Fruit fly (Drosophila melanogaster) whole organism, prepupa: ENCODE results near the gene CG7564.
A peak's percentile ranks its signal among the peaks of the same experiment; 100 is the strongest.

Source experiments
- Blimp-1 ChIP-seq: fragments of 200-800 bp; sonication (Bioruptor generic); optimal IDR thresholded peaks from 3 replicates; lab custom pipeline; 2017; ENCODE audit warnings: missing biosample characterization, missing genetic modification characterization, mild to moderate bottlenecking, moderate library complexity, missing genetic modification reagents
- CG10631 ChIP-seq: fragments of 200-800 bp; sonication (Bioruptor generic); optimal IDR thresholded peaks from 2 replicates; lab custom pipeline; 2016; ENCODE audit warnings: missing biosample characterization, missing genetic modification characterization
- CG10669 ChIP-seq: fragments of 200-800 bp; sonication (Bioruptor generic); optimal IDR thresholded peaks from 3 replicates; lab custom pipeline; 2018; ENCODE audit warnings: missing biosample characterization, mild to moderate bottlenecking, missing genetic modification characterization, moderate library complexity
- CG11294 ChIP-seq: fragments of 200-800 bp; sonication (Bioruptor generic); IDR thresholded peaks from 2 replicates; pipeline ENCODE4 v1.3.6; 2022; ENCODE audit warnings: missing biosample characterization, missing genetic modification characterization
- CG11762 ChIP-seq: fragments of 200-800 bp; sonication (Bioruptor generic); optimal IDR thresholded peaks from 3 replicates; lab custom pipeline; 2016; ENCODE audit warnings: missing biosample characterization, missing genetic modification characterization; ENCODE audit not compliant: insufficient read depth
- CG11902 ChIP-seq: fragments of 200-800 bp; sonication (Bioruptor generic); optimal IDR thresholded peaks from 3 replicates; lab custom pipeline; 2016; ENCODE audit warnings: missing biosample characterization, missing genetic modification characterization
- CG15336 ChIP-seq: fragments of 200-800 bp; sonication (Bioruptor generic); IDR thresholded peaks from 2 replicates; pipeline ENCODE4 v1.3.6; 2022; ENCODE audit warnings: missing biosample characterization, missing genetic modification characterization
- CG1621 ChIP-seq: fragments of 200-800 bp; sonication (Bioruptor generic); optimal IDR thresholded peaks from 3 replicates; lab custom pipeline; 2018; ENCODE audit warnings: missing biosample characterization, mild to moderate bottlenecking, missing genetic modification characterization
- CG16779 ChIP-seq: fragments of 200-800 bp; sonication (Bioruptor generic); optimal IDR thresholded peaks from 3 replicates; lab custom pipeline; 2017; ENCODE audit warnings: missing biosample characterization, mild to moderate bottlenecking, missing genetic modification characterization
- CG3032 ChIP-seq: fragments of 200-800 bp; optimal IDR thresholded peaks from 2 replicates; lab custom pipeline; 2019; ENCODE audit warnings: missing biosample characterization, mild to moderate bottlenecking, missing genetic modification characterization, moderate library complexity
- CG31627 ChIP-seq: fragments of 200-800 bp; sonication (Bioruptor generic); optimal IDR thresholded peaks from 3 replicates; lab custom pipeline; 2016; ENCODE audit warnings: missing biosample characterization, missing genetic modification characterization
- CG32006 ChIP-seq: fragments of 200-800 bp; sonication (Bioruptor generic); optimal IDR thresholded peaks from 3 replicates; lab custom pipeline; 2017; ENCODE audit warnings: missing biosample characterization, mild to moderate bottlenecking, missing genetic modification characterization
- CG34406 ChIP-seq: fragments of 200-800 bp; sonication (Bioruptor generic); optimal IDR thresholded peaks from 3 replicates; lab custom pipeline; 2016; ENCODE audit warnings: missing biosample characterization, missing genetic modification characterization
- CG3919 ChIP-seq: fragments of 200-800 bp; sonication (Bioruptor generic); optimal IDR thresholded peaks from 3 replicates; lab custom pipeline; 2016; ENCODE audit warnings: missing biosample characterization, missing genetic modification characterization
- CG4318 ChIP-seq: fragments of 200-800 bp; sonication (Bioruptor generic); optimal IDR thresholded peaks from 3 replicates; lab custom pipeline; 2017; ENCODE audit warnings: missing biosample characterization, mild to moderate bottlenecking, missing genetic modification characterization
- CG6163 ChIP-seq: fragments of 200-800 bp; sonication (Bioruptor generic); IDR thresholded peaks from 3 replicates; pipeline ENCODE4 v1.3.6; 2022; ENCODE audit warnings: missing biosample characterization, missing genetic modification characterization
- CG6276 ChIP-seq: fragments of 200-800 bp; sonication (Bioruptor generic); optimal IDR thresholded peaks from 2 replicates; lab custom pipeline; 2017; ENCODE audit warnings: missing biosample characterization, mild to moderate bottlenecking, missing genetic modification characterization
- CG6792 ChIP-seq: fragments of 200-800 bp; sonication (Bioruptor generic); optimal IDR thresholded peaks from 3 replicates; lab custom pipeline; 2016; ENCODE audit warnings: missing biosample characterization, missing genetic modification characterization
- CG6808 ChIP-seq: fragments of 200-800 bp; sonication (Bioruptor generic); optimal IDR thresholded peaks from 3 replicates; lab custom pipeline; 2017; ENCODE audit warnings: missing biosample characterization, missing genetic modification characterization, mild to moderate bottlenecking, moderate library complexity, missing genetic modification reagents
- CG6854 ChIP-seq: fragments of 200-800 bp; sonication (Bioruptor generic); optimal IDR thresholded peaks from 2 replicates; lab custom pipeline; 2017; ENCODE audit warnings: missing biosample characterization, mild to moderate bottlenecking, missing genetic modification characterization
- CG7368 ChIP-seq: fragments of 200-800 bp; sonication (Bioruptor generic); optimal IDR thresholded peaks from 3 replicates; lab custom pipeline; 2016; ENCODE audit warnings: missing biosample characterization, missing genetic modification characterization
- CG8319 ChIP-seq: fragments of 200-800 bp; sonication (Bioruptor generic); optimal IDR thresholded peaks from 3 replicates; lab custom pipeline; 2016; ENCODE audit warnings: missing biosample characterization, missing genetic modification characterization
- Eip75B ChIP-seq: fragments of 200-800 bp; sonication (Bioruptor generic); optimal IDR thresholded peaks from 3 replicates; lab custom pipeline; 2016; ENCODE audit warnings: missing biosample characterization, missing genetic modification characterization
- Eip78C ChIP-seq: fragments of 200-800 bp; sonication (Bioruptor generic); peaks from one replicate; lab custom pipeline; 2016; ENCODE audit warnings: missing biosample characterization, missing genetic modification characterization
- Eip93F ChIP-seq: fragments of 200-800 bp; sonication (Bioruptor generic); optimal IDR thresholded peaks from 2 replicates; lab custom pipeline; 2016; ENCODE audit warnings: missing biosample characterization, mild to moderate bottlenecking, missing genetic modification characterization
- Ets21C ChIP-seq: fragments of 200-800 bp; sonication (Bioruptor generic); optimal IDR thresholded peaks from 3 replicates; lab custom pipeline; 2016; ENCODE audit warnings: missing biosample characterization, missing genetic modification characterization
- Ets96B ChIP-seq: fragments of 200-800 bp; optimal IDR thresholded peaks from 2 replicates; lab custom pipeline; 2019; ENCODE audit warnings: missing biosample characterization, mild to moderate bottlenecking, missing genetic modification characterization, moderate library complexity
- Hr38 ChIP-seq: sonication (Bioruptor generic); optimal IDR thresholded peaks from 2 replicates; lab custom pipeline; 2016; ENCODE audit warnings: missing biosample characterization, missing genetic modification characterization
- Hr39 ChIP-seq: fragments of 200-800 bp; sonication (Bioruptor generic); optimal IDR thresholded peaks from 2 replicates; lab custom pipeline; 2016; ENCODE audit warnings: missing biosample characterization, missing genetic modification characterization
- Hr4 ChIP-seq: fragments of 200-800 bp; sonication (Bioruptor generic); optimal IDR thresholded peaks from 3 replicates; lab custom pipeline; 2016; ENCODE audit warnings: missing biosample characterization, missing genetic modification characterization
- Lpt ChIP-seq: fragments of 200-800 bp; sonication (Bioruptor generic); optimal IDR thresholded peaks from 3 replicates; lab custom pipeline; 2016; ENCODE audit warnings: missing biosample characterization, missing genetic modification characterization
- Met ChIP-seq: fragments of 200-800 bp; sonication (Bioruptor generic); optimal IDR thresholded peaks from 3 replicates; lab custom pipeline; 2016; ENCODE audit warnings: missing biosample characterization, missing genetic modification characterization
- OdsH ChIP-seq: fragments of 200-800 bp; sonication (Bioruptor generic); optimal IDR thresholded peaks from 3 replicates; lab custom pipeline; 2016; ENCODE audit warnings: missing biosample characterization, missing genetic modification characterization
- Smox ChIP-seq: fragments of 200-800 bp; sonication (Bioruptor generic); optimal IDR thresholded peaks from 3 replicates; lab custom pipeline; 2016; ENCODE audit warnings: missing biosample characterization, missing genetic modification characterization
- Sox102F ChIP-seq: fragments of 200-800 bp; sonication (Bioruptor generic); optimal IDR thresholded peaks from 2 replicates; lab custom pipeline; 2016; ENCODE audit warnings: missing biosample characterization, mild to moderate bottlenecking, missing genetic modification characterization
- Sox15 ChIP-seq: fragments of 200-800 bp; sonication (Bioruptor generic); optimal IDR thresholded peaks from 3 replicates; lab custom pipeline; 2016; ENCODE audit warnings: missing biosample characterization, missing genetic modification characterization
- achi ChIP-seq: fragments of 200-800 bp; sonication (Bioruptor generic); optimal IDR thresholded peaks from 3 replicates; lab custom pipeline; 2016; ENCODE audit warnings: missing biosample characterization, missing genetic modification characterization
- cyc ChIP-seq: fragments of 200-800 bp; sonication (Bioruptor generic); optimal IDR thresholded peaks from 3 replicates; lab custom pipeline; 2016; ENCODE audit warnings: missing biosample characterization, missing genetic modification characterization
- dac ChIP-seq: fragments of 200-800 bp; sonication (Bioruptor generic); optimal IDR thresholded peaks from 2 replicates; lab custom pipeline; 2017; ENCODE audit warnings: missing biosample characterization, mild to moderate bottlenecking, missing genetic modification characterization
- dsx ChIP-seq: fragments of 200-800 bp; optimal IDR thresholded peaks from 3 replicates; lab custom pipeline; 2019; ENCODE audit warnings: missing biosample characterization, mild to moderate bottlenecking, missing genetic modification characterization, moderate library complexity; ENCODE audit not compliant: poor library complexity, severe bottlenecking
- eg ChIP-seq: fragments of 200-800 bp; sonication (Bioruptor generic); IDR thresholded peaks from 3 replicates; pipeline ENCODE4 v1.3.6; 2022; ENCODE audit warnings: missing biosample characterization, missing genetic modification characterization
- esn ChIP-seq: fragments of 200-800 bp; sonication (Bioruptor generic); optimal IDR thresholded peaks from 2 replicates; lab custom pipeline; 2016; ENCODE audit warnings: missing biosample characterization, mild to moderate bottlenecking, missing genetic modification characterization, moderate library complexity
- fd59A ChIP-seq: fragments of 200-800 bp; sonication (Bioruptor generic); optimal IDR thresholded peaks from 2 replicates; lab custom pipeline; 2017; ENCODE audit warnings: missing biosample characterization, mild to moderate bottlenecking, missing genetic modification characterization, missing genetic modification reagents
- fd85E ChIP-seq: fragments of 200-800 bp; sonication (Bioruptor generic); optimal IDR thresholded peaks from 3 replicates; lab custom pipeline; 2016; ENCODE audit warnings: missing biosample characterization, missing genetic modification characterization
- fkh ChIP-seq: fragments of 200-800 bp; sonication (Bioruptor generic); optimal IDR thresholded peaks from 3 replicates; lab custom pipeline; 2017; ENCODE audit warnings: missing biosample characterization, mild to moderate bottlenecking, missing genetic modification characterization, moderate library complexity
- lz ChIP-seq: fragments of 200-800 bp; sonication (Bioruptor generic); optimal IDR thresholded peaks from 3 replicates; lab custom pipeline; 2016; ENCODE audit warnings: missing biosample characterization, missing genetic modification characterization
- net ChIP-seq: fragments of 200-800 bp; sonication (Bioruptor generic); optimal IDR thresholded peaks from 3 replicates; lab custom pipeline; 2016; ENCODE audit warnings: missing biosample characterization, missing genetic modification characterization
- salr ChIP-seq, 2 experiments: fragments of 200-800 bp; sonication (Bioruptor generic); optimal IDR thresholded peaks; 3 replicates each; lab custom pipeline; 2016 to 2018; ENCODE audit warnings: missing biosample characterization in 2 of 2, missing genetic modification characterization in 2 of 2, mild to moderate bottlenecking in 1 of 2
- spab ChIP-seq: fragments of 200-800 bp; sonication (Bioruptor generic); optimal IDR thresholded peaks from 2 replicates; lab custom pipeline; 2017; ENCODE audit warnings: missing biosample characterization, mild to moderate bottlenecking, missing genetic modification characterization, missing genetic modification reagents
- svp ChIP-seq: fragments of 200-800 bp; sonication (Bioruptor generic); peaks from one replicate; lab custom pipeline; 2016; ENCODE audit warnings: missing biosample characterization, missing genetic modification characterization
- topi ChIP-seq: fragments of 200-800 bp; sonication (Bioruptor generic); optimal IDR thresholded peaks from 3 replicates; lab custom pipeline; 2016; ENCODE audit warnings: missing biosample characterization, missing genetic modification characterization

The CG7564 gene

dm6 chr3L:17495266-17495961 lies 18.7 kb upstream of the CG7564 start:
- TF ChIP-seq CG11762 (peak; percentile 38), CG11902 (GFP tag; lab: Kevin White, UChicago) (peak; percentile 61), achi (GFP tag; lab: Kevin White, UChicago) (peak; percentile 57), Lpt (GFP tag; lab: Kevin White, UChicago) (no peak), CG16779 (peak; percentile 20), net (GFP tag; lab: Kevin White, UChicago) (peak; percentile 49), CG34406 (peak; percentile 68), Eip93F (GFP tag; lab: Kevin White, UChicago) (peak; percentile 41), fd59A (GFP tag; lab: Kevin White, UChicago) (peak; percentile 66), CG7368 (GFP tag; lab: Kevin White, UChicago) (peak; percentile 67), esn (GFP tag; lab: Kevin White, UChicago) (peak; percentile 82), Ets21C (GFP tag; lab: Kevin White, UChicago) (peak; percentile 69), CG3919 (GFP tag; lab: Kevin White, UChicago) (peak; percentile 71), Hr4 (GFP tag; lab: Kevin White, UChicago) (peak; percentile 54), Hr38 (GFP tag; lab: Kevin White, UChicago) (no peak), CG8319 (GFP tag; lab: Kevin White, UChicago) (peak; percentile 56), CG6792 (peak; percentile 57), CG6276 (GFP tag; lab: Kevin White, UChicago) (peak; percentile 26), CG31627 (GFP tag; lab: Kevin White, UChicago) (peak; percentile 84), topi (GFP tag; lab: Kevin White, UChicago) (peak; percentile 83), CG4318 (GFP tag; lab: Kevin White, UChicago) (no peak), lz (GFP tag; lab: Kevin White, UChicago) (peak; percentile 64), dsx (peak; percentile 43), CG32006 (GFP tag; lab: Kevin White, UChicago) (peak; percentile 55), Met (GFP tag; lab: Kevin White, UChicago) (peak; percentile 84), CG3032 (peak; percentile 54), Eip75B (peak; percentile 67), Eip78C (GFP tag; lab: Kevin White, UChicago) (peak; percentile 94), Blimp-1 (GFP tag; lab: Kevin White, UChicago) (peak; percentile 61), CG6854 (GFP tag; lab: Kevin White, UChicago) (no peak), CG11294 (no peak), Smox (GFP tag; lab: Kevin White, UChicago) (peak; percentile 76), fkh (GFP tag; lab: Kevin White, UChicago) (peak; percentile 61), dac (no peak), CG1621 (tag; lab: Kevin White, UChicago) (peak; percentile 28), svp (GFP tag; lab: Kevin White, UChicago) (peak; percentile 95), CG6163 (GFP tag; lab: Robert Waterston, UW) (peak; percentile 69; the same call in 2 of the 3 replicates), salr (GFP tag; optimal IDR thresholded peaks at IDR 0.05; lab: Kevin White, UChicago) (peak; percentile 26 to 31), cyc (GFP tag; lab: Kevin White, UChicago) (peak; percentile 78), CG15336 (GFP tag; lab: Robert Waterston, UW) (peak; percentile 23; the same call in 1 of the 2 replicates), fd85E (GFP tag; lab: Kevin White, UChicago) (no peak), Hr39 (GFP tag; lab: Kevin White, UChicago) (peak; percentile 83), Sox102F (GFP tag; lab: Kevin White, UChicago) (peak; percentile 82), Sox15 (GFP tag; lab: Kevin White, UChicago) (peak; percentile 48), spab (GFP tag; lab: Kevin White, UChicago) (peak; percentile 63), OdsH (GFP tag; lab: Kevin White, UChicago) (peak; percentile 76), eg (no peak), CG6808 (GFP tag; lab: Kevin White, UChicago) (peak; percentile 70), Ets96B (tag; lab: Kevin White, UChicago) (peak; percentile 71), CG10631 (GFP tag; lab: Kevin White, UChicago) (peak; percentile 44), CG10669 (peak; percentile 78)
